Fruit fly (Drosophila melanogaster) whole organism, prepupa: ENCODE data around the gene CG34129.

Source experiments
- Blimp-1 ChIP-seq: fragments of 200-800 bp; sonication (Bioruptor generic); optimal IDR thresholded peaks from 3 replicates; lab custom pipeline; 2017; ENCODE audit warnings: missing biosample characterization, missing genetic modification characterization, mild to moderate bottlenecking, moderate library complexity, missing genetic modification reagents
- CG10631 ChIP-seq: fragments of 200-800 bp; sonication (Bioruptor generic); optimal IDR thresholded peaks from 2 replicates; lab custom pipeline; 2016; ENCODE audit warnings: missing biosample characterization, missing genetic modification characterization
- CG10669 ChIP-seq: fragments of 200-800 bp; sonication (Bioruptor generic); optimal IDR thresholded peaks from 3 replicates; lab custom pipeline; 2018; ENCODE audit warnings: missing biosample characterization, mild to moderate bottlenecking, missing genetic modification characterization, moderate library complexity
- CG11294 ChIP-seq: fragments of 200-800 bp; sonication (Bioruptor generic); IDR thresholded peaks from 2 replicates; pipeline ENCODE4 v1.3.6; 2022; ENCODE audit warnings: missing biosample characterization, missing genetic modification characterization
- CG11762 ChIP-seq: fragments of 200-800 bp; sonication (Bioruptor generic); optimal IDR thresholded peaks from 3 replicates; lab custom pipeline; 2016; ENCODE audit warnings: missing biosample characterization, missing genetic modification characterization; ENCODE audit not compliant: insufficient read depth
- CG11902 ChIP-seq: fragments of 200-800 bp; sonication (Bioruptor generic); optimal IDR thresholded peaks from 3 replicates; lab custom pipeline; 2016; ENCODE audit warnings: missing biosample characterization, missing genetic modification characterization
- CG15336 ChIP-seq: fragments of 200-800 bp; sonication (Bioruptor generic); IDR thresholded peaks from 2 replicates; pipeline ENCODE4 v1.3.6; 2022; ENCODE audit warnings: missing biosample characterization, missing genetic modification characterization
- CG1621 ChIP-seq: fragments of 200-800 bp; sonication (Bioruptor generic); optimal IDR thresholded peaks from 3 replicates; lab custom pipeline; 2018; ENCODE audit warnings: missing biosample characterization, mild to moderate bottlenecking, missing genetic modification characterization
- CG3032 ChIP-seq: fragments of 200-800 bp; optimal IDR thresholded peaks from 2 replicates; lab custom pipeline; 2019; ENCODE audit warnings: missing biosample characterization, mild to moderate bottlenecking, missing genetic modification characterization, moderate library complexity
- CG31627 ChIP-seq: fragments of 200-800 bp; sonication (Bioruptor generic); optimal IDR thresholded peaks from 3 replicates; lab custom pipeline; 2016; ENCODE audit warnings: missing biosample characterization, missing genetic modification characterization
- CG32006 ChIP-seq: fragments of 200-800 bp; sonication (Bioruptor generic); optimal IDR thresholded peaks from 3 replicates; lab custom pipeline; 2017; ENCODE audit warnings: missing biosample characterization, mild to moderate bottlenecking, missing genetic modification characterization
- CG4318 ChIP-seq: fragments of 200-800 bp; sonication (Bioruptor generic); optimal IDR thresholded peaks from 3 replicates; lab custom pipeline; 2017; ENCODE audit warnings: missing biosample characterization, mild to moderate bottlenecking, missing genetic modification characterization
- CG6163 ChIP-seq: fragments of 200-800 bp; sonication (Bioruptor generic); IDR thresholded peaks from 3 replicates; pipeline ENCODE4 v1.3.6; 2022; ENCODE audit warnings: missing biosample characterization, missing genetic modification characterization
- CG6276 ChIP-seq: fragments of 200-800 bp; sonication (Bioruptor generic); optimal IDR thresholded peaks from 2 replicates; lab custom pipeline; 2017; ENCODE audit warnings: missing biosample characterization, mild to moderate bottlenecking, missing genetic modification characterization
- CG6808 ChIP-seq: fragments of 200-800 bp; sonication (Bioruptor generic); optimal IDR thresholded peaks from 3 replicates; lab custom pipeline; 2017; ENCODE audit warnings: missing biosample characterization, missing genetic modification characterization, mild to moderate bottlenecking, moderate library complexity, missing genetic modification reagents
- CG6854 ChIP-seq: fragments of 200-800 bp; sonication (Bioruptor generic); optimal IDR thresholded peaks from 2 replicates; lab custom pipeline; 2017; ENCODE audit warnings: missing biosample characterization, mild to moderate bottlenecking, missing genetic modification characterization
- CG7368 ChIP-seq: fragments of 200-800 bp; sonication (Bioruptor generic); optimal IDR thresholded peaks from 3 replicates; lab custom pipeline; 2016; ENCODE audit warnings: missing biosample characterization, missing genetic modification characterization
- CG8119 ChIP-seq: fragments of 200-800 bp; sonication (Bioruptor generic); IDR thresholded peaks from 3 replicates; pipeline ENCODE4 v1.3.6; 2022; ENCODE audit warnings: missing biosample characterization, missing genetic modification characterization
- CG8319 ChIP-seq: fragments of 200-800 bp; sonication (Bioruptor generic); optimal IDR thresholded peaks from 3 replicates; lab custom pipeline; 2016; ENCODE audit warnings: missing biosample characterization, missing genetic modification characterization
- CG8632 ChIP-seq: fragments of 200-800 bp; sonication (Bioruptor generic); optimal IDR thresholded peaks from 3 replicates; lab custom pipeline; 2016; ENCODE audit warnings: missing biosample characterization, missing genetic modification characterization
- CG9139 ChIP-seq: fragments of 200-800 bp; sonication (Bioruptor generic); optimal IDR thresholded peaks from 3 replicates; lab custom pipeline; 2017; ENCODE audit warnings: missing biosample characterization, mild to moderate bottlenecking, missing genetic modification characterization
- Eip78C ChIP-seq: fragments of 200-800 bp; sonication (Bioruptor generic); peaks from one replicate; lab custom pipeline; 2016; ENCODE audit warnings: missing biosample characterization, missing genetic modification characterization
- Ets96B ChIP-seq: fragments of 200-800 bp; optimal IDR thresholded peaks from 2 replicates; lab custom pipeline; 2019; ENCODE audit warnings: missing biosample characterization, mild to moderate bottlenecking, missing genetic modification characterization, moderate library complexity
- Gug ChIP-seq: fragments of 200-800 bp; sonication (Bioruptor generic); IDR thresholded peaks from 2 replicates; pipeline ENCODE4 v1.3.6; 2022; ENCODE audit warnings: missing biosample characterization, missing genetic modification characterization
- Hr38 ChIP-seq: sonication (Bioruptor generic); optimal IDR thresholded peaks from 2 replicates; lab custom pipeline; 2016; ENCODE audit warnings: missing biosample characterization, missing genetic modification characterization
- Hr39 ChIP-seq: fragments of 200-800 bp; sonication (Bioruptor generic); optimal IDR thresholded peaks from 2 replicates; lab custom pipeline; 2016; ENCODE audit warnings: missing biosample characterization, missing genetic modification characterization
- Hr4 ChIP-seq: fragments of 200-800 bp; sonication (Bioruptor generic); optimal IDR thresholded peaks from 3 replicates; lab custom pipeline; 2016; ENCODE audit warnings: missing biosample characterization, missing genetic modification characterization
- Met ChIP-seq: fragments of 200-800 bp; sonication (Bioruptor generic); optimal IDR thresholded peaks from 3 replicates; lab custom pipeline; 2016; ENCODE audit warnings: missing biosample characterization, missing genetic modification characterization
- OdsH ChIP-seq: fragments of 200-800 bp; sonication (Bioruptor generic); optimal IDR thresholded peaks from 3 replicates; lab custom pipeline; 2016; ENCODE audit warnings: missing biosample characterization, missing genetic modification characterization
- Smox ChIP-seq: fragments of 200-800 bp; sonication (Bioruptor generic); optimal IDR thresholded peaks from 3 replicates; lab custom pipeline; 2016; ENCODE audit warnings: missing biosample characterization, missing genetic modification characterization
- Sox102F ChIP-seq: fragments of 200-800 bp; sonication (Bioruptor generic); optimal IDR thresholded peaks from 2 replicates; lab custom pipeline; 2016; ENCODE audit warnings: missing biosample characterization, mild to moderate bottlenecking, missing genetic modification characterization
- Sox14 ChIP-seq: fragments of 200-800 bp; sonication (Bioruptor generic); optimal IDR thresholded peaks from 3 replicates; lab custom pipeline; 2016; ENCODE audit warnings: missing biosample characterization, missing genetic modification characterization
- achi ChIP-seq: fragments of 200-800 bp; sonication (Bioruptor generic); optimal IDR thresholded peaks from 3 replicates; lab custom pipeline; 2016; ENCODE audit warnings: missing biosample characterization, missing genetic modification characterization
- acj6 ChIP-seq: fragments of 200-800 bp; sonication (Bioruptor generic); optimal IDR thresholded peaks from 3 replicates; lab custom pipeline; 2016; ENCODE audit warnings: missing biosample characterization, missing genetic modification characterization
- eg ChIP-seq: fragments of 200-800 bp; sonication (Bioruptor generic); IDR thresholded peaks from 3 replicates; pipeline ENCODE4 v1.3.6; 2022; ENCODE audit warnings: missing biosample characterization, missing genetic modification characterization
- esn ChIP-seq: fragments of 200-800 bp; sonication (Bioruptor generic); optimal IDR thresholded peaks from 2 replicates; lab custom pipeline; 2016; ENCODE audit warnings: missing biosample characterization, mild to moderate bottlenecking, missing genetic modification characterization, moderate library complexity
- fd59A ChIP-seq: fragments of 200-800 bp; sonication (Bioruptor generic); optimal IDR thresholded peaks from 2 replicates; lab custom pipeline; 2017; ENCODE audit warnings: missing biosample characterization, mild to moderate bottlenecking, missing genetic modification characterization, missing genetic modification reagents
- lz ChIP-seq: fragments of 200-800 bp; sonication (Bioruptor generic); optimal IDR thresholded peaks from 3 replicates; lab custom pipeline; 2016; ENCODE audit warnings: missing biosample characterization, missing genetic modification characterization
- net ChIP-seq: fragments of 200-800 bp; sonication (Bioruptor generic); optimal IDR thresholded peaks from 3 replicates; lab custom pipeline; 2016; ENCODE audit warnings: missing biosample characterization, missing genetic modification characterization
- pdm3 ChIP-seq: fragments of 200-800 bp; sonication (Bioruptor generic); optimal IDR thresholded peaks from 3 replicates; lab custom pipeline; 2016; ENCODE audit warnings: missing biosample characterization, missing genetic modification characterization
- spab ChIP-seq: fragments of 200-800 bp; sonication (Bioruptor generic); optimal IDR thresholded peaks from 2 replicates; lab custom pipeline; 2017; ENCODE audit warnings: missing biosample characterization, mild to moderate bottlenecking, missing genetic modification characterization, missing genetic modification reagents
- svp ChIP-seq: fragments of 200-800 bp; sonication (Bioruptor generic); peaks from one replicate; lab custom pipeline; 2016; ENCODE audit warnings: missing biosample characterization, missing genetic modification characterization
- topi ChIP-seq: fragments of 200-800 bp; sonication (Bioruptor generic); optimal IDR thresholded peaks from 3 replicates; lab custom pipeline; 2016; ENCODE audit warnings: missing biosample characterization, missing genetic modification characterization
- vri ChIP-seq: fragments of 200-800 bp; sonication (Bioruptor generic); optimal IDR thresholded peaks from 3 replicates; lab custom pipeline; 2016; ENCODE audit warnings: missing biosample characterization, mild to moderate bottlenecking, missing genetic modification characterization

CG34129 gene

dm6 chr3R:26214301-26214700, 23.3 kb upstream of the CG34129 start (continued):
- TF ChIP-seq Hr39 (GFP tag; lab: Kevin White, UChicago) (peak; percentile 16), CG6163 (GFP tag; lab: Robert Waterston, UW) (peak; percentile 39; the same call in 1 of the 3 replicates), CG4318 (no peak), CG10631 (GFP tag; lab: Kevin White, UChicago) (peak; percentile 1), Met (GFP tag; lab: Kevin White, UChicago) (peak; percentile 14), CG11294 (peak; percentile 27; the same call in 1 of the 2 replicates), eg (GFP tag; lab: Robert Waterston, UW) (peak; percentile 54; the same call in 2 of the 3 replicates), lz (GFP tag; lab: Kevin White, UChicago) (peak; percentile 11), CG10669 (GFP tag; lab: Kevin White, UChicago) (no peak), Gug (GFP tag; lab: Robert Waterston, UW) (no peak), vri (GFP tag; lab: Kevin White, UChicago) (no peak)

dm6 chr3R:26212935-26213334, 21.9 kb upstream of the CG34129 start:
- TF ChIP-seq CG6276 (GFP tag; lab: Kevin White, UChicago) (no peak), Met (GFP tag; lab: Kevin White, UChicago) (no peak), Hr39 (GFP tag; lab: Kevin White, UChicago) (no peak), svp (GFP tag; lab: Kevin White, UChicago) (no peak), vri (GFP tag; lab: Kevin White, UChicago) (no peak), Sox102F (GFP tag; lab: Kevin White, UChicago) (no peak), Blimp-1 (GFP tag; lab: Kevin White, UChicago) (no peak)
- TF ChIP-seq, all 60 proteins: peak for 0

- TF ChIP-seq spab: no peak
- TF ChIP-seq Sox102F (GFP tag; lab: Kevin White, UChicago): no peak
- no peak for TF ChIP-seq CG6808 (GFP tag; lab: Kevin White, UChicago)
- no peak for TF ChIP-seq lz (GFP tag; lab: Kevin White, UChicago)
- no peak for TF ChIP-seq Ets96B (tag; lab: Kevin White, UChicago)
- TF ChIP-seq CG6854 (GFP tag; lab: Kevin White, UChicago): no peak
- no peak for TF ChIP-seq CG8119
- TF ChIP-seq net (GFP tag; lab: Kevin White, UChicago): no peak
- no peak for TF ChIP-seq CG32006 (GFP tag; lab: Kevin White, UChicago)
- no peak for TF ChIP-seq CG15336 (GFP tag; lab: Robert Waterston, UW)
- TF ChIP-seq CG11902 (GFP tag; lab: Kevin White, UChicago): no peak
- TF ChIP-seq CG11762 (GFP tag; lab: Kevin White, UChicago): no peak
- no peak for TF ChIP-seq CG11294
- TF ChIP-seq CG8319 (GFP tag; lab: Kevin White, UChicago): no peak
- no peak for TF ChIP-seq CG7368 (GFP tag; lab: Kevin White, UChicago)
- TF ChIP-seq OdsH (GFP tag; lab: Kevin White, UChicago): no peak
These were observed 4.0 kb upstream of the CG34129 start for dm6 chr3R:26194933-26195452.

- TF ChIP-seq CG9139 (GFP tag; lab: Kevin White, UChicago): no peak
- peak; percentile 90 for TF ChIP-seq svp (GFP tag; lab: Kevin White, UChicago)
- TF ChIP-seq topi (GFP tag; lab: Kevin White, UChicago): peak; percentile 78
- TF ChIP-seq achi (GFP tag; lab: Kevin White, UChicago): peak; percentile 24
- no peak for TF ChIP-seq fd59A (GFP tag; lab: Kevin White, UChicago)
- TF ChIP-seq CG3032 (tag; lab: Kevin White, UChicago): no peak
- TF ChIP-seq Sox14 (GFP tag; lab: Kevin White, UChicago): peak; percentile 13
- peak; percentile 22; the same call in 1 of the 3 replicates for TF ChIP-seq CG6163 (GFP tag; lab: Robert Waterston, UW)
- peak; percentile 37 for TF ChIP-seq CG8632 (GFP tag; lab: Kevin White, UChicago)
- TF ChIP-seq OdsH (GFP tag; lab: Kevin White, UChicago): peak; percentile 42
- TF ChIP-seq CG11902 (GFP tag; lab: Kevin White, UChicago): peak; percentile 41
- TF ChIP-seq Eip78C (GFP tag; lab: Kevin White, UChicago): peak; percentile 81
- TF ChIP-seq CG1621 (tag; lab: Kevin White, UChicago): no peak
- TF ChIP-seq Smox (GFP tag; lab: Kevin White, UChicago): peak; percentile 72
- TF ChIP-seq Hr38 (GFP tag; lab: Kevin White, UChicago): no peak
- peak; percentile 30; the same call in 1 of the 3 replicates for TF ChIP-seq CG8119
- TF ChIP-seq CG31627 (GFP tag; lab: Kevin White, UChicago): peak; percentile 75
- TF ChIP-seq spab: no peak
- no peak for TF ChIP-seq Hr4 (GFP tag; lab: Kevin White, UChicago)
- 0 out of 3 replicates have a peak, but pooled peaks have one; percentile 13 for TF ChIP-seq eg (GFP tag; lab: Robert Waterston, UW)
- peak; percentile 74 for TF ChIP-seq Hr39 (GFP tag; lab: Kevin White, UChicago)
- peak; percentile 76 for TF ChIP-seq esn (GFP tag; lab: Kevin White, UChicago)
- TF ChIP-seq acj6 (GFP tag; lab: Kevin White, UChicago): peak; percentile 40
- TF ChIP-seq pdm3 (GFP tag; lab: Kevin White, UChicago): peak; percentile 4
- peak; percentile 42 for TF ChIP-seq Blimp-1 (GFP tag; lab: Kevin White, UChicago)
- peak; percentile 74 for TF ChIP-seq Met (GFP tag; lab: Kevin White, UChicago)
These were observed 1.3 kb upstream of the CG34129 start for dm6 chr3R:26192270-26192669.
